Fruit fly (Drosophila melanogaster): ENCODE data around the gene CG13643.

The CG13643 gene

DNA sequence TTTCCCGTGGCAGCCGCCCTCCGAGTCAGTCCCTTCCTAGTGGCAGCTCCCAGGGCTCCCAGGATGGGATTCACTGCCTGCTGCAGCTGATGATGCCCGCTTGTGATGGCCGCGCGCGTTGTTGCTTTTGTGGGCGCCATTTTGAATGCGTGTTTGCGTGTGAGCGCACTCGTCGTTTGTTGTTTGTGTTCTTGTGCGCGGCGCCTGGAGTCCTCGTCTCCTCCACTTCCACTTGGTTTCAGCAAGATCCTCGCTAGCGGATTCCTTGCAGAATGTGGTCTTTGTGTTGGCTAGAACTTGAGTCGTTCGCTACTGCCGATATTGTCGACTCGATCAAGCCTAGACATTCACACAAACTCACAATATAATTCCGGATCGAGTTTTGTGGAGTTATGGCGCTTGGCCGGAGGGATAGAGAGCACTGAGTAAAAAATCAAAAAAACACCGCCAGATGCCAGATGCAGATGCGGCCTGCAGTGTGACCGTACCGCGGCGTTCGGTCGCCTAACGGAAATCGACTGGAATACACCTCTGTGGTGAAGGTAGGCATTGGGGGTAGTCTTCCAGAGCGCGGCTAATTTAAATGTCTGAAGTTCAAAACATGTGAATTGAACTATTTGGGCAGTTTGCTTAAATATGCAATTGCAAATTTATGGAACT, 35.3 kb downstream of the CG13643 start, which contains the start of gene CycB3 (continued):
- TF ChIP-seq maf-S (GFP tag; optimal IDR thresholded peaks at IDR 0.05) (no peak), croc (GFP tag; conservative IDR thresholded peaks at IDR 0.05) (no peak), CG11093 (GFP tag; IDR thresholded peaks at IDR 0.05) (no peak), CG6175 (GFP tag; IDR thresholded peaks at IDR 0.05) (no peak), wor (GFP tag; IDR thresholded peaks at IDR 0.05) (no peak), z (GFP tag; IDR thresholded peaks at IDR 0.05) (no peak), CG1602 (GFP tag; optimal IDR thresholded peaks at IDR 0.05) (no peak), caup (GFP tag; optimal IDR thresholded peaks at IDR 0.05; ENCODE audit: severe bottlenecking) (peak; percentile 49), CG17328 (GFP tag; IDR thresholded peaks at IDR 0.05) (peak; percentile 46; the same call in 1 of the 2 replicates), CG6689 (GFP tag; IDR thresholded peaks at IDR 0.05) (no peak), CG9437 (GFP tag; optimal IDR thresholded peaks at IDR 0.05) (no peak), CG8089 (GFP tag; optimal IDR thresholded peaks at IDR 0.05) (no peak), CG12104 (GFP tag; optimal IDR thresholded peaks at IDR 0.05) (no peak), CG2116 (GFP tag; optimal IDR thresholded peaks at IDR 0.05) (peak; percentile 99), sisA (GFP tag; IDR thresholded peaks at IDR 0.05) (no peak), knrl (GFP tag; IDR thresholded peaks at IDR 0.05; ENCODE audit: partially characterized antibody) (peak; percentile 27; the same call in 1 of the 3 replicates), gsb-n (tag; optimal IDR thresholded peaks at IDR 0.05) (peak; percentile 11), run (tag; optimal IDR thresholded peaks at IDR 0.05) (no peak), bsh (GFP tag; optimal IDR thresholded peaks at IDR 0.05) (no peak), CG30431 (GFP tag; optimal IDR thresholded peaks at IDR 0.05) (no peak), CG5180 (GFP tag; optimal IDR thresholded peaks at IDR 0.05) (no peak), Deaf1 (tag; optimal IDR thresholded peaks at IDR 0.05) (no peak), Doc3 (GFP tag; IDR thresholded peaks at IDR 0.05; ENCODE audit: partially characterized antibody) (no peak), CG34224 (GFP tag; IDR thresholded peaks at IDR 0.05; ENCODE audit: partially characterized antibody) (no peak), h (optimal IDR thresholded peaks at IDR 0.05) (no peak), bigmax (GFP tag; optimal IDR thresholded peaks at IDR 0.05) (no peak), scrt (GFP tag; optimal IDR thresholded peaks at IDR 0.05) (no peak), fd96Cb (tag; optimal IDR thresholded peaks at IDR 0.05) (no peak), Med (GFP tag) (peak; percentile 88), Dfd (GFP tag; optimal IDR thresholded peaks at IDR 0.05) (no peak), CG6765 (GFP tag; optimal IDR thresholded peaks at IDR 0.05) (peak; percentile 9), wdn (GFP tag; IDR thresholded peaks at IDR 0.05) (no peak), ato (GFP tag; IDR thresholded peaks at IDR 0.05; ENCODE audit: partially characterized antibody) (no peak), mirr (GFP tag; optimal IDR thresholded peaks at IDR 0.05) (peak; percentile 22), CG10321 (GFP tag; IDR thresholded peaks at IDR 0.05) (no peak), Spps (tag; optimal IDR thresholded peaks at IDR 0.05) (peak; percentile 30), CG12236 (GFP tag; optimal IDR thresholded peaks at IDR 0.05) (no peak), vnd (GFP tag; IDR thresholded peaks at IDR 0.05; ENCODE audit: partially characterized antibody) (no peak), dati (GFP tag; IDR thresholded peaks at IDR 0.05) (no peak), bowl (GFP tag; IDR thresholded peaks at IDR 0.05) (no peak), sob (GFP tag; IDR thresholded peaks at IDR 0.05) (peak; percentile 19; the same call in 1 of the 2 replicates), Nf-YC (tag; optimal IDR thresholded peaks at IDR 0.05) (no peak), hbn (GFP tag; IDR thresholded peaks at IDR 0.05; ENCODE audit: partially characterized antibody) (no peak), seq (GFP tag; IDR thresholded peaks at IDR 0.05) (no peak), Sox102F (GFP tag; optimal IDR thresholded peaks at IDR 0.05) (no peak), CG13424 (tag; optimal IDR thresholded peaks at IDR 0.05) (no peak), Ravus (GFP tag; IDR thresholded peaks at IDR 0.05) (no peak), crp (GFP tag; optimal IDR thresholded peaks at IDR 0.05) (peak in 1 of 2 experiments; percentile 64), CG15696 (tag; optimal IDR thresholded peaks at IDR 0.05) (no peak), corto (GFP tag; optimal IDR thresholded peaks at IDR 0.05) (no peak)
